Fruit fly (Drosophila melanogaster) whole organism, embryonic: Measurements from ENCODE around the gene Ntf-2r.

Experiments used
- CG12299 ChIP-seq: fragments of 200-800 bp; sonication (Bioruptor generic); optimal IDR thresholded peaks from 2 replicates; lab custom pipeline; 2018; ENCODE audit warnings: missing biosample characterization, mild to moderate bottlenecking, missing genetic modification characterization
- CG13123 ChIP-seq: fragments of 200-800 bp; sonication (Bioruptor generic); optimal IDR thresholded peaks from 2 replicates; lab custom pipeline; 2016; ENCODE audit warnings: missing biosample characterization, missing genetic modification characterization
- CG13424 ChIP-seq: fragments of 200-800 bp; sonication (Bioruptor generic); optimal IDR thresholded peaks from 2 replicates; lab custom pipeline; 2019; ENCODE audit warnings: missing biosample characterization, mild to moderate bottlenecking, missing genetic modification characterization, moderate library complexity
- CG13894 ChIP-seq: fragments of 200-800 bp; sonication (Bioruptor generic); optimal IDR thresholded peaks from 3 replicates; lab custom pipeline; 2018; ENCODE audit warnings: missing biosample characterization, mild to moderate bottlenecking, missing genetic modification characterization, moderate library complexity
- CG14014 ChIP-seq: fragments of 200-800 bp; sonication (Bioruptor generic); IDR thresholded peaks from 2 replicates; pipeline ENCODE4 v1.3.6; 2022; ENCODE audit warnings: missing biosample characterization, missing genetic modification characterization
- CG15011 ChIP-seq: fragments of 200-800 bp; sonication (Bioruptor generic); optimal IDR thresholded peaks from 3 replicates; lab custom pipeline; 2018; ENCODE audit warnings: missing biosample characterization, mild to moderate bottlenecking, missing genetic modification characterization
- CG15479 ChIP-seq: fragments of 200-800 bp; sonication (Bioruptor generic); optimal IDR thresholded peaks from 3 replicates; lab custom pipeline; 2019; ENCODE audit warnings: missing biosample characterization, mild to moderate bottlenecking, missing genetic modification characterization, moderate library complexity
- CG15514 ChIP-seq: fragments of 200-800 bp; sonication (Bioruptor generic); optimal IDR thresholded peaks from 3 replicates; lab custom pipeline; 2017; ENCODE audit warnings: missing biosample characterization, missing genetic modification characterization, mild to moderate bottlenecking, moderate library complexity, missing genetic modification reagents
- CG1603 ChIP-seq: fragments of 200-800 bp; sonication (Bioruptor generic); optimal IDR thresholded peaks from 2 replicates; lab custom pipeline; 2019; ENCODE audit warnings: missing biosample characterization, mild to moderate bottlenecking, missing genetic modification characterization, moderate library complexity
- CG2116 ChIP-seq: fragments of 200-800 bp; sonication (Bioruptor generic); optimal IDR thresholded peaks from 3 replicates; lab custom pipeline; 2018; ENCODE audit warnings: missing biosample characterization, mild to moderate bottlenecking, missing genetic modification characterization
- CG2875 ChIP-seq: fragments of 200-800 bp; sonication (Bioruptor generic); optimal IDR thresholded peaks from 2 replicates; lab custom pipeline; 2017; ENCODE audit warnings: missing biosample characterization, mild to moderate bottlenecking, missing genetic modification characterization, missing genetic modification reagents
- CG3847 ChIP-seq: fragments of 200-800 bp; sonication (Bioruptor generic); IDR thresholded peaks from 2 replicates; pipeline ENCODE4 v1.3.6; 2022; ENCODE audit warnings: missing biosample characterization, missing genetic modification characterization
- CG4360 ChIP-seq: fragments of 200-800 bp; sonication (Bioruptor generic); IDR thresholded peaks from 2 replicates; pipeline ENCODE4 v1.3.6; 2022; ENCODE audit warnings: missing biosample characterization, missing genetic modification characterization
- CG6683 ChIP-seq: fragments of 200-800 bp; sonication (Bioruptor generic); optimal IDR thresholded peaks from 2 replicates; lab custom pipeline; 2017; ENCODE audit warnings: missing biosample characterization, mild to moderate bottlenecking, missing genetic modification characterization, missing genetic modification reagents
- CG6689 ChIP-seq: fragments of 200-800 bp; sonication (Bioruptor generic); IDR thresholded peaks from 2 replicates; pipeline ENCODE4 v1.3.6; 2022; ENCODE audit warnings: missing biosample characterization, missing genetic modification characterization
- CG9876 ChIP-seq: fragments of 200-800 bp; sonication (Bioruptor generic); optimal IDR thresholded peaks from 2 replicates; lab custom pipeline; 2016; ENCODE audit warnings: missing biosample characterization, missing genetic modification characterization
- CG9932 ChIP-seq: fragments of 200-800 bp; sonication (Bioruptor generic); IDR thresholded peaks from 2 replicates; pipeline ENCODE4 v1.3.6; 2022; ENCODE audit warnings: missing biosample characterization, missing genetic modification characterization
- Camta ChIP-seq: fragments of 200-800 bp; sonication (Bioruptor generic); optimal IDR thresholded peaks from 2 replicates; lab custom pipeline; 2016; ENCODE audit warnings: missing biosample characterization, missing genetic modification characterization
- Dbx ChIP-seq: fragments of 200-800 bp; sonication (Bioruptor generic); IDR thresholded peaks from 3 replicates; pipeline ENCODE4 v1.3.6; 2022; ENCODE audit warnings: missing biosample characterization, missing genetic modification characterization
- HHEX ChIP-seq: fragments of 200-800 bp; sonication (Bioruptor generic); optimal IDR thresholded peaks from 3 replicates; lab custom pipeline; 2017; ENCODE audit warnings: missing biosample characterization, mild to moderate bottlenecking, missing genetic modification characterization, missing genetic modification reagents
- HmgD ChIP-seq: fragments of 200-800 bp; sonication (Bioruptor generic); optimal IDR thresholded peaks from 3 replicates; lab custom pipeline; 2016; ENCODE audit warnings: missing biosample characterization, missing genetic modification characterization
- MESR4 ChIP-seq: fragments of 200-800 bp; sonication (Bioruptor generic); optimal IDR thresholded peaks from 2 replicates; lab custom pipeline; 2018; ENCODE audit warnings: missing biosample characterization, mild to moderate bottlenecking, missing genetic modification characterization, moderate library complexity
- NFAT ChIP-seq: fragments of 200-800 bp; sonication (Bioruptor generic); IDR thresholded peaks from 2 replicates; pipeline ENCODE4 v1.3.6; 2022; ENCODE audit warnings: missing biosample characterization, missing genetic modification characterization
- Oaz ChIP-seq: fragments of 200-800 bp; sonication (Bioruptor generic); IDR thresholded peaks from 2 replicates; pipeline ENCODE4 v1.3.6; 2022; ENCODE audit warnings: missing biosample characterization, missing genetic modification characterization
- Ptx1 ChIP-seq: fragments of 200-800 bp; sonication (Bioruptor generic); IDR thresholded peaks from 2 replicates; pipeline ENCODE4 v1.3.6; 2022; ENCODE audit warnings: missing biosample characterization, missing genetic modification characterization
- Sox100B ChIP-seq: fragments of 200-800 bp; sonication (Bioruptor generic); optimal IDR thresholded peaks from 3 replicates; lab custom pipeline; 2018; ENCODE audit warnings: missing biosample characterization, mild to moderate bottlenecking, missing genetic modification characterization
- Xrp1 ChIP-seq: fragments of 200-800 bp; sonication (Bioruptor generic); IDR thresholded peaks from 2 replicates; pipeline ENCODE4 v1.3.6; 2022; ENCODE audit warnings: missing biosample characterization, missing genetic modification characterization
- al ChIP-seq: fragments of 200-800 bp; sonication (Bioruptor generic); IDR thresholded peaks from 2 replicates; pipeline ENCODE4 v1.3.6; 2022; ENCODE audit warnings: missing biosample characterization, missing genetic modification characterization
- btn ChIP-seq: fragments of 200-800 bp; sonication (Bioruptor generic); optimal IDR thresholded peaks from 2 replicates; lab custom pipeline; 2016; ENCODE audit warnings: missing biosample characterization, missing genetic modification characterization
- cato ChIP-seq: fragments of 200-800 bp; sonication (Bioruptor generic); optimal IDR thresholded peaks from 2 replicates; lab custom pipeline; 2016; ENCODE audit warnings: missing biosample characterization, missing genetic modification characterization, borderline replicate concordance
- dmrt99B ChIP-seq: fragments of 200-800 bp; sonication (Bioruptor generic); optimal IDR thresholded peaks from 2 replicates; lab custom pipeline; 2018; ENCODE audit warnings: missing biosample characterization, mild to moderate bottlenecking, missing genetic modification characterization, moderate library complexity
- emc ChIP-seq: fragments of 200-800 bp; sonication (Bioruptor generic); optimal IDR thresholded peaks from 2 replicates; lab custom pipeline; 2016; ENCODE audit warnings: missing biosample characterization, missing genetic modification characterization
- fru ChIP-seq: fragments of >200 bp; optimal IDR thresholded peaks from 2 replicates; lab custom pipeline; 2017
- gfzf ChIP-seq: fragments of 200-800 bp; sonication (Bioruptor generic); optimal IDR thresholded peaks from 2 replicates; lab custom pipeline; 2016; ENCODE audit warnings: missing biosample characterization, mild to moderate bottlenecking, missing genetic modification characterization, moderate library complexity
- grau ChIP-seq: fragments of 200-800 bp; optimal IDR thresholded peaks from 3 replicates; lab custom pipeline; 2019; ENCODE audit warnings: missing biosample characterization, mild to moderate bottlenecking, missing genetic modification characterization, moderate library complexity
- ham ChIP-seq: fragments of 200-800 bp; sonication (Bioruptor generic); IDR thresholded peaks from 2 replicates; pipeline ENCODE4 v1.3.6; 2022; ENCODE audit warnings: missing biosample characterization, missing genetic modification characterization
- lov ChIP-seq, 2 experiments: fragments of 200-800 bp in 1 of 2; fragments of >200 bp in 1 of 2; sonication (Bioruptor generic) in 1 of 2; IDR thresholded peaks in 1 of 2; optimal IDR thresholded peaks in 1 of 2; 2 replicates in 1 of 2; 3 replicates in 1 of 2; pipeline versions ENCODE4 v1.3.6 to Lab custom; 2017 to 2022; ENCODE audit warnings: missing biosample characterization in 1 of 2, missing genetic modification characterization in 1 of 2
- mam ChIP-seq: fragments of 200-800 bp; sonication (Bioruptor generic); optimal IDR thresholded peaks from 3 replicates; lab custom pipeline; 2016; ENCODE audit warnings: missing biosample characterization, missing genetic modification characterization
- oc ChIP-seq: fragments of 200-800 bp; sonication (Bioruptor generic); optimal IDR thresholded peaks from 2 replicates; lab custom pipeline; 2018; ENCODE audit warnings: missing biosample characterization, mild to moderate bottlenecking, missing genetic modification characterization, moderate library complexity
- onecut ChIP-seq: fragments of 200-800 bp; sonication (Bioruptor generic); IDR thresholded peaks from 2 replicates; pipeline ENCODE4 v1.3.6; 2022; ENCODE audit warnings: missing biosample characterization, missing genetic modification characterization
- otp ChIP-seq: fragments of 200-800 bp; sonication (Bioruptor generic); IDR thresholded peaks from 3 replicates; pipeline ENCODE4, ENCODE4 v1.3.6; 2022; ENCODE audit warnings: missing biosample characterization, missing genetic modification characterization
- pan ChIP-seq, 4 experiments: fragments of >200 bp in 3 of 4; fragments of 200-800 bp in 1 of 4; sonication (Bioruptor generic) in 1 of 4; optimal IDR thresholded peaks in 3 of 4; IDR thresholded peaks in 1 of 4; 2 replicates each; pipeline versions ENCODE4 v1.3.6 to Lab custom; 2017 to 2022; ENCODE audit warnings: missing biosample characterization in 2 of 4, missing genetic modification characterization in 2 of 4, mixed read lengths in 1 of 4
- pho ChIP-seq: fragments of 200-800 bp; sonication (Bioruptor generic); optimal IDR thresholded peaks from 2 replicates; lab custom pipeline; 2016; ENCODE audit warnings: missing biosample characterization, missing genetic modification characterization
- prd ChIP-seq, 3 experiments: fragments of >200 bp in 2 of 3; fragments of 200-800 bp in 1 of 3; sonication (Bioruptor generic) in 1 of 3; optimal IDR thresholded peaks in 2 of 3; IDR thresholded peaks in 1 of 3; 2 replicates in 2 of 3; 3 replicates in 1 of 3; pipeline versions ENCODE4 v1.3.6 to Lab custom; 2017 to 2022; ENCODE audit warnings: missing biosample characterization in 1 of 3, missing genetic modification characterization in 1 of 3
- slp2 ChIP-seq: fragments of 200-800 bp; sonication (Bioruptor generic); optimal IDR thresholded peaks from 2 replicates; lab custom pipeline; 2016; ENCODE audit warnings: missing biosample characterization, missing genetic modification characterization
- trem ChIP-seq: fragments of 200-800 bp; optimal IDR thresholded peaks from 3 replicates; lab custom pipeline; 2019; ENCODE audit warnings: missing biosample characterization, mild to moderate bottlenecking, missing genetic modification characterization, moderate library complexity
- vnd ChIP-seq: fragments of 200-800 bp; sonication (Bioruptor generic); IDR thresholded peaks from 3 replicates; pipeline ENCODE4 v1.3.6; 2022; ENCODE audit warnings: missing biosample characterization, missing genetic modification characterization; ENCODE audit not compliant: partially characterized antibody
- zf30C ChIP-seq: fragments of 200-800 bp; sonication (Bioruptor generic); optimal IDR thresholded peaks from 3 replicates; lab custom pipeline; 2018; ENCODE audit warnings: missing biosample characterization, mild to moderate bottlenecking, missing genetic modification characterization

The Ntf-2r gene

dm6 chr2L:18484382-18485050, 30.1 kb downstream of the Ntf-2r start, which contains the start of gene CG10283 (continued):
- peak; percentile 87 for TF ChIP-seq trem (tag; lab: Kevin White, UChicago)
- no peak for TF ChIP-seq lov (optimal IDR thresholded peaks at IDR 0.05; lab: Kevin White, UChicago)
- TF ChIP-seq lov (GFP tag; IDR thresholded peaks at IDR 0.05; lab: Robert Waterston, UW): no peak
- no peak for TF ChIP-seq pan (optimal IDR thresholded peaks at IDR 0.05; lab: Kevin White, UChicago)
- peak in 1 of 2 experiments; percentile 41 for TF ChIP-seq pan (GFP tag; optimal IDR thresholded peaks at IDR 0.05 in 1 of 2, IDR thresholded peaks at IDR 0.05 in 1 of 2)
- TF ChIP-seq gfzf (GFP tag; lab: Kevin White, UChicago): peak; percentile 54
- no peak for TF ChIP-seq Oaz (GFP tag; lab: Robert Waterston, UW)
- TF ChIP-seq dmrt99B (tag; lab: Kevin White, UChicago): peak; percentile 26
- TF ChIP-seq CG15011 (GFP tag; lab: Kevin White, UChicago): no peak
- no peak for TF ChIP-seq fru (lab: Kevin White, UChicago)
- peak; percentile 39 for TF ChIP-seq grau (tag; lab: Kevin White, UChicago)
- TF ChIP-seq CG9876 (GFP tag; lab: Kevin White, UChicago): no peak
- TF ChIP-seq CG6689 (GFP tag; lab: Robert Waterston, UW): no peak
- peak; percentile 56 for TF ChIP-seq Ptx1 (GFP tag; lab: Robert Waterston, UW)
- peak; percentile 49; the same call in 1 of the 2 replicates for TF ChIP-seq onecut (GFP tag; lab: Robert Waterston, UW)
- TF ChIP-seq CG1603: peak; percentile 29
- TF ChIP-seq CG6683 (GFP tag; lab: Kevin White, UChicago): no peak
- peak; percentile 43; the same call in 1 of the 2 replicates for TF ChIP-seq CG14014 (GFP tag; lab: Robert Waterston, UW)
- TF ChIP-seq CG3847 (GFP tag; lab: Robert Waterston, UW): peak; percentile 64
- peak; percentile 43 for TF ChIP-seq Sox100B (GFP tag; lab: Kevin White, UChicago)
- TF ChIP-seq HHEX (GFP tag; lab: Kevin White, UChicago): no peak
- peak; percentile 29 for TF ChIP-seq pho (GFP tag; lab: Kevin White, UChicago)
- TF ChIP-seq CG9932 (GFP tag; lab: Robert Waterston, UW): peak; percentile 72
- no peak for TF ChIP-seq slp2 (GFP tag; lab: Kevin White, UChicago)
- TF ChIP-seq cato (GFP tag; lab: Kevin White, UChicago): no peak
- TF ChIP-seq Camta (GFP tag; lab: Kevin White, UChicago): no peak
- no peak for TF ChIP-seq HmgD (GFP tag; lab: Kevin White, UChicago)
- peak; percentile 18 for TF ChIP-seq CG2875 (GFP tag; lab: Kevin White, UChicago)
- peak; percentile 63 for TF ChIP-seq CG15514 (GFP tag; lab: Kevin White, UChicago)
- TF ChIP-seq CG13894 (tag; lab: Kevin White, UChicago): no peak
- TF ChIP-seq CG2116 (GFP tag; lab: Kevin White, UChicago): peak; percentile 64
- TF ChIP-seq CG12299 (tag; lab: Kevin White, UChicago): no peak
- TF ChIP-seq oc: no peak
- TF ChIP-seq ham: no peak
- TF ChIP-seq CG13424 (tag; lab: Kevin White, UChicago): peak; percentile 57
- no peak for TF ChIP-seq CG4360 (GFP tag; lab: Robert Waterston, UW)
- no peak for TF ChIP-seq mam
- no peak for TF ChIP-seq prd (optimal IDR thresholded peaks at IDR 0.05; lab: Kevin White, UChicago)
- TF ChIP-seq prd (GFP tag; IDR thresholded peaks at IDR 0.05; lab: Robert Waterston, UW): 0 out of 3 replicates have a peak, but pooled peaks have one; percentile 16
- TF ChIP-seq otp (GFP tag; lab: Robert Waterston, UW): no peak
- TF ChIP-seq Dbx (GFP tag; lab: Robert Waterston, UW): peak; percentile 54; the same call in 2 of the 3 replicates
- peak; percentile 96 for TF ChIP-seq zf30C (GFP tag; lab: Kevin White, UChicago)
- TF ChIP-seq vnd (GFP tag; lab: Robert Waterston, UW): no peak
- 0 out of 2 replicates have a peak, but pooled peaks have one; percentile 18 for TF ChIP-seq al (GFP tag; lab: Robert Waterston, UW)
- TF ChIP-seq btn (GFP tag; lab: Kevin White, UChicago): no peak
- peak; percentile 47; the same call in 1 of the 2 replicates for TF ChIP-seq NFAT
- TF ChIP-seq CG15479: no peak
- peak; percentile 17 for TF ChIP-seq MESR4 (GFP tag; lab: Kevin White, UChicago)
- peak; percentile 43; the same call in 1 of the 2 replicates for TF ChIP-seq Xrp1 (GFP tag; lab: Robert Waterston, UW)
- no peak for TF ChIP-seq emc (GFP tag; lab: Kevin White, UChicago)
- TF ChIP-seq CG13123: no peak
